Worm (Caenorhabditis elegans): ENCODE data around the gene Y37E11B.1.

ce11 chrIV:3597356-3597755 is 17.9 kb downstream of the Y37E11B.1 start:
- TF ChIP-seq B0035.1 (tag; optimal IDR thresholded peaks at IDR 0.05) = no peak
- no peak for TF ChIP-seq F39B2.1 (GFP tag; IDR thresholded peaks at IDR 0.05)
- TF ChIP-seq F55B11.4 (tag; optimal IDR thresholded peaks at IDR 0.05; ENCODE audit: borderline replicate concordance, insufficient read depth) = no peak
- TF ChIP-seq ekl-4 (GFP tag; IDR thresholded peaks at IDR 0.05) = no peak
- TF ChIP-seq unc-62 (GFP tag; optimal IDR thresholded peaks at IDR 0.05) = no peak
- TF ChIP-seq gei-17 (GFP tag; optimal IDR thresholded peaks at IDR 0.05) = no peak
- no peak for TF ChIP-seq B0261.1 (tag; optimal IDR thresholded peaks at IDR 0.05)
- no peak for TF ChIP-seq fkh-3 (tag; optimal IDR thresholded peaks at IDR 0.05)
- no peak for TF ChIP-seq bed-2 (GFP tag; IDR thresholded peaks at IDR 0.05)
- TF ChIP-seq ets-4 (GFP tag; optimal IDR thresholded peaks at IDR 0.05) = no peak
- no peak for TF ChIP-seq athp-1 (tag; optimal IDR thresholded peaks at IDR 0.05)
- no peak for TF ChIP-seq unc-130 (GFP tag; optimal IDR thresholded peaks at IDR 0.05)
- no peak for TF ChIP-seq D2030.7 (GFP tag; IDR thresholded peaks at IDR 0.05)
